Fruit fly (Drosophila melanogaster): ENCODE measurements around the gene CG1607.

dm6 chr3R:31424427-31424826, 42.5 kb downstream of the CG1607 start:
- TF ChIP-seq CG8319 (GFP tag; optimal IDR thresholded peaks at IDR 0.05) = no peak
- no peak for TF ChIP-seq CG6854 (GFP tag; optimal IDR thresholded peaks at IDR 0.05)
- no peak for TF ChIP-seq fd85E (GFP tag; optimal IDR thresholded peaks at IDR 0.05)
- peak; percentile 58 for TF ChIP-seq Met (GFP tag; optimal IDR thresholded peaks at IDR 0.05)
- TF ChIP-seq Ets96B (tag; optimal IDR thresholded peaks at IDR 0.05) = peak; percentile 47
- no peak for TF ChIP-seq CG9139 (GFP tag; optimal IDR thresholded peaks at IDR 0.05)
- peak; percentile 22 for TF ChIP-seq CG4318 (GFP tag; optimal IDR thresholded peaks at IDR 0.05)

Measured in whole organism, prepupa.